Fruit fly (Drosophila melanogaster) whole organism: ENCODE results near the gene Rrp5.

Source experiments
- CG8478 ChIP-seq: fragments of >200 bp; optimal IDR thresholded peaks from 2 replicates; lab custom pipeline; 2018; ENCODE audit warnings: inconsistent platforms
- Dll ChIP-seq: fragments of >200 bp; optimal IDR thresholded peaks from 2 replicates; lab custom pipeline; 2017
- EcR ChIP-seq, 2 experiments: fragments of >200 bp; optimal IDR thresholded peaks; 2 replicates each; lab custom pipeline; 2017; ENCODE audit warnings: missing biosample characterization in 2 of 2, missing genetic modification characterization in 2 of 2, missing genetic modification reagents in 2 of 2
- pan ChIP-seq: fragments of >200 bp; optimal IDR thresholded peaks from 2 replicates; lab custom pipeline; 2017
- psq ChIP-seq: fragments of >200 bp; optimal IDR thresholded peaks from 2 replicates; lab custom pipeline; 2017
- usp ChIP-seq: fragments of >200 bp; optimal IDR thresholded peaks from 2 replicates; lab custom pipeline; 2017; ENCODE audit warnings: missing biosample characterization, missing genetic modification characterization, mixed read lengths

Rrp5 gene

dm6 chr3R:24298534-24298936, 34.6 kb downstream of the Rrp5 start:
- no peak for TF ChIP-seq psq (lab: Kevin White, UChicago)
- TF ChIP-seq usp: no peak

dm6 chr3R:24297444-24298146, 35.5 kb downstream of the Rrp5 start:
- TF ChIP-seq EcR (GFP tag; optimal IDR thresholded peaks at IDR 0.05; lab: Kevin White, UChicago) (no peak), pan (lab: Kevin White, UChicago) (no peak), psq (lab: Kevin White, UChicago) (no peak)

- TF ChIP-seq psq (lab: Kevin White, UChicago): no peak
- TF ChIP-seq usp: no peak
- TF ChIP-seq CG8478 (lab: Kevin White, UChicago): no peak
- no peak for TF ChIP-seq pan (lab: Kevin White, UChicago)
- TF ChIP-seq Dll (lab: Kevin White, UChicago): no peak
- no peak for TF ChIP-seq EcR (GFP tag; optimal IDR thresholded peaks at IDR 0.05; lab: Kevin White, UChicago)
Observed at dm6 chr3R:24296913-24297312, 36.2 kb downstream of the Rrp5 start.

DNA sequence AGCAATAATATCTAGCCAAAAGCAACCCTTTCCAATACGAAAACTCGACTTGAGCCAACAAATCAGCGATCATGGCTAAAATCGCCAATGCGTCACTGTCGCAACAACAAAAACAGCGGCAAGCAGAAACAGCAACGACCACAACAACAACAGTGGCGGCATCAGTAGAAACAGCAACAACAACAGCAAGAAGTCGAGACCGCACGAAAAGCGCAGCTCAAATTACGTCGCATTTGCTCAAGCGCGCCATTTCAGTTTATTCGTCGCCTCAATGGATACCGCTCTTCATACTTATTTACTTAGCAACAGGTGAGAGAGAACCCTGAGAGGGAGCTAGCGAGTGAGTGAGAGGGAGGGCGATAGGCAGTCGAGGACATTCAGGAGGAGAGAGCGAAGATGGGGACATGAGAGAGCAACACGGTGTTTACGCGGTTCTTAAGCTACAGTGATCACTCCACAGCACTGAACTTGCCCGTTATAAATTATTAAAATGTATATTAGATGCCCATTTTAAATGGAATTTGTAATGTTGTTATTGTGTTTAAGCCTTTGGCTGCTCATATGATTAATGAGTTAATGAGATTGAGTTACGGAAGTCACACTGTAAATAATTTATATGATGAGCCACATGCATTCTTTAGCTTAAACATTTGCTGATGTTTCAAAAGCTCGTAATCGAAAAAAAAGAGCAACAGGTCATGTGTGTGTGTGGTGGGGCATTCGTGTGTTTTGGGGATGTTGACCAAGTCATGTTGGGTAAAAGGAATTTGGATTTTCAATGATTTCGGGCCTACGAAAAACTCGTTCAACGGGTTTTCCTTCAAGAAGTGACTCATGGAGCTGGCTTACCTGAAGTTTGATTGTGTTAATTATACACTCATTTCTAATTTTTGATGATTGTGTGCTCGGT, 37.3 kb downstream of the Rrp5 start:
- TF ChIP-seq EcR (GFP tag; optimal IDR thresholded peaks at IDR 0.05; lab: Kevin White, UChicago): no peak
- TF ChIP-seq usp: no peak
- no peak for TF ChIP-seq CG8478 (lab: Kevin White, UChicago)

DNA sequence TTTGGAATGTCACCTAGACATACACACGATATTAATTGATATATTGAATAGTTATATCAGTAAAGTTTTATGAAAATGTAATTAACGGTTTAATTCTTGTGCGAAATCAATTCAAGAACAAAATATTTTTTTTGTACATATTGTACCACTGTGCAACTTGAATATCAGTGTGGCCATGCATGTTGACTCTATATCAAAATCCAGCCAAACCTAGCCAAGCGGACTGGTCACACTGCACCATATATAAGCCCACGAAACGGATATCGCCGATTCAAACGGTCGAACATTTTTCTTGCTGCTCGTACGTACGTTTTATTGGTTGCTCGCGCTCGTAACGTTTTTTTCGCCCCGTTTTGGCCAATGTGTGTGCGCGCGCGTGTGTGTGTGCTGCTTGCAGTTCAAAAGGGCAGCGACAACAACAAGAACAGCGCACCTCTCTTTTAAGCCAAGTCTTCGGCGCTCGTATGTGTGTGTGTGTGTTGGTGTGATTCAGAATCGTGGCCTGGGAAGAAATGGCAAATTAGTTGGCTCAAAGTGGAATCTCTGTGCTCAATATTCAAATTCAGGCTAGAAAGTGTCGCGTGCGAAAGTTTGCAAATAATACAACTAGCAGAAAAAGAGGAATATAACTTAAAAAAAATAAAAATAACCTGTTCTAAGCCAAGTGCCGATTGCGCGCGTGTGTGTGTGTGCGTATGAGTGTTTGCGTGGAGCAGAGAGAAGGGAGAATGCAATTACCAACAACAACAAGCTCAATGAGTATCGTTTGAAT, 38.1 kb downstream of the Rrp5 start, which contains the start of gene crb:
crb (plus strand) TSS at position 295 of the 772 bp plus-strand sequence.
- no peak for TF ChIP-seq psq (lab: Kevin White, UChicago)
- no peak for TF ChIP-seq Dll (lab: Kevin White, UChicago)
- no peak for TF ChIP-seq EcR (GFP tag; optimal IDR thresholded peaks at IDR 0.05; lab: Kevin White, UChicago)
- no peak for TF ChIP-seq usp
- TF ChIP-seq CG8478 (lab: Kevin White, UChicago): no peak

DNA sequence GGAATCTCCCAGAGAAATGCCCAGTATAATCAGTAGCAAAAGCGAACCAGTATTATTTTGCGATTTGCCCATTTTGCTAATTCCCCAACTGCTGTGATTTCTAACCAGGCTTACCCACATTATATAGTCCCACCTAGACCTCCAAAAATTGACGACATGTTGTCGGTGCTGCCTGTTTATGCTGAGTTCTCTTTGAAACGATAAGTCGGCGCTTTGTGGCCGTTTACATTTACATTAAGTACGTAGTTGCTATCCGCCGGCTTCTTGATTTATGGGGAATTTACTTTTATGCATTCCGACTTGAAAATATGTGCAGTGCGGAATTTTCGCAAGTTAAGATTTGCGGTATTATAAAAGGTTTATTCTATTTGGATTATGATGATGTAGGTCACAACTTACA, 38.8 kb downstream of the Rrp5 start, which contains the start of gene CG5715:
CG5715 (minus strand) TSS at position 101 of the 400 bp plus-strand sequence.
- TF ChIP-seq EcR (GFP tag; optimal IDR thresholded peaks at IDR 0.05; lab: Kevin White, UChicago) (no peak), usp (no peak), pan (lab: Kevin White, UChicago) (no peak), Dll (lab: Kevin White, UChicago) (no peak), CG8478 (lab: Kevin White, UChicago) (no peak), psq (lab: Kevin White, UChicago) (no peak)

DNA sequence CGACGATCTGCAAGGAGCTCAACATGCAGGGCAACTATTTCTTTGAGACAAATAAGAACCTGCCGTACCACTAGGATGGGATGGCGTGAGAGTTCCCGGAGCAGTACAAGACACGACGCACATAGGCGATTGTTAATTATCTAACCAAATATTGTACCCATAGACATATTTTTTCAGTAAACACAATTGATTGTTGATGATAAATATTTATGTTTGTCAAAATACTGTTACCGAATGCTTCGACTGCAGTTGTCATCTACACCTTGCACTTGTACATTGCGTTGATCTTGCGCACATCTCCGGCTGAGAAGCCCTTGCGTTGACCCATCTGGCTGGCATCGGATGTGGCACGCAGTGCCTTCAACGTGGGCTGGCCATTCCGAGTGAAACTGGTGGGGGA, 39.9 kb downstream of the Rrp5 start:
- TF ChIP-seq CG8478 (lab: Kevin White, UChicago) (no peak), pan (lab: Kevin White, UChicago) (no peak), EcR (GFP tag; optimal IDR thresholded peaks at IDR 0.05; lab: Kevin White, UChicago) (no peak), Dll (lab: Kevin White, UChicago) (no peak), usp (no peak), psq (lab: Kevin White, UChicago) (no peak)

dm6 chr3R:24289768-24290349, 43.3 kb downstream of the Rrp5 start, which contains the start of the genes CG34290 and Uck:
Gene CG34290 (minus strand): TSS chr3R:24289818.
Gene Uck (plus strand): TSS chr3R:24290172.
- no peak for TF ChIP-seq CG8478 (lab: Kevin White, UChicago)
- no peak for TF ChIP-seq pan (lab: Kevin White, UChicago)
- TF ChIP-seq EcR (GFP tag; optimal IDR thresholded peaks at IDR 0.05; lab: Kevin White, UChicago): no peak
- no peak for TF ChIP-seq Dll (lab: Kevin White, UChicago)
- no peak for TF ChIP-seq usp
- no peak for TF ChIP-seq psq (lab: Kevin White, UChicago)

DNA sequence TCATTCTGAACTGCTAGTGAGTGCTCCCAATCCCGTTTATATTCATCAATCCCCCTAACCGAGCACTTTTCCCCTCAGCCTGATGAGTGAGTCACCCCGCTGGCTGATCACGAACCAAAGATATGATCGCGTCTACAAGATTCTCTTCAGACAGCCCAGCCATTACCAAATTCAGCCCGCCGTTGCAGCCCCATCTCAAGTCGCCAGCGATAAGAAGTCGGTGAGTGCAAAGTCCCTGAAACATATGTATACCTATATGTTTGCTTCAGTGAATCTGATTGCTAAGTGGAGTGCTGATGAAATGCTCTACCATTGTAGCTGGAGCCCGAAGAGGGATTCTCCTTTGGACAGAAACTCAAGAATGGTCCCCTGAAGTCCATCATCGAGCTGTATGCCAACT, 46.0 kb downstream of the Rrp5 start:
- TF ChIP-seq pan (lab: Kevin White, UChicago): no peak
- TF ChIP-seq CG8478 (lab: Kevin White, UChicago): no peak
- no peak for TF ChIP-seq psq (lab: Kevin White, UChicago)
- no peak for TF ChIP-seq Dll (lab: Kevin White, UChicago)
- no peak for TF ChIP-seq usp
- TF ChIP-seq EcR (GFP tag; optimal IDR thresholded peaks at IDR 0.05; lab: Kevin White, UChicago): no peak

DNA sequence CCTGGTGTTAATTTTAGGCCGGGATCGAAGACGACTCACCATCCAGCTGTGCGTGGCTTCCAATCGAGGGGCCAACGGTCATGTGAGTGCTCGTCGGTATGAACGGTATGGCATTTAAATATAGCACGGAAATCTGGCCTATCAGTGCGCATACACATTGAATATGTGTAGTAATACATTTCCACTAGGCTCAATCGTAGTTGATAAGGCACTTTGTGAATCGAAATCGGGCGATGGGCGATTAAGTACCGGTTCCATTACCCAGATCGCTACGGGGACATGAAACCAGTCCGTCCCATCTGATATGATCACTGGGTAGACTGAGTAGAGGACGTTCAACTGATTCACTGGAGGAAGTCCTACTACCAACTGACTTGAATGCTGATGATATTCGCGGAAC, 47.7 kb downstream of the Rrp5 start:
- TF ChIP-seq usp (no peak), Dll (lab: Kevin White, UChicago) (no peak), EcR (GFP tag; optimal IDR thresholded peaks at IDR 0.05; lab: Kevin White, UChicago) (no peak), pan (lab: Kevin White, UChicago) (no peak), CG8478 (lab: Kevin White, UChicago) (no peak), psq (lab: Kevin White, UChicago) (no peak)

dm6 chr3R:24284164-24284563, 49.0 kb downstream of the Rrp5 start:
- TF ChIP-seq CG8478 (lab: Kevin White, UChicago): no peak
- TF ChIP-seq pan (lab: Kevin White, UChicago): no peak
- TF ChIP-seq usp: no peak
- TF ChIP-seq psq (lab: Kevin White, UChicago): no peak
- no peak for TF ChIP-seq EcR (GFP tag; optimal IDR thresholded peaks at IDR 0.05; lab: Kevin White, UChicago)
- no peak for TF ChIP-seq Dll (lab: Kevin White, UChicago)
